Fruit fly (Drosophila melanogaster): ENCODE data around the gene PIG-F.

PIG-F gene

DNA sequence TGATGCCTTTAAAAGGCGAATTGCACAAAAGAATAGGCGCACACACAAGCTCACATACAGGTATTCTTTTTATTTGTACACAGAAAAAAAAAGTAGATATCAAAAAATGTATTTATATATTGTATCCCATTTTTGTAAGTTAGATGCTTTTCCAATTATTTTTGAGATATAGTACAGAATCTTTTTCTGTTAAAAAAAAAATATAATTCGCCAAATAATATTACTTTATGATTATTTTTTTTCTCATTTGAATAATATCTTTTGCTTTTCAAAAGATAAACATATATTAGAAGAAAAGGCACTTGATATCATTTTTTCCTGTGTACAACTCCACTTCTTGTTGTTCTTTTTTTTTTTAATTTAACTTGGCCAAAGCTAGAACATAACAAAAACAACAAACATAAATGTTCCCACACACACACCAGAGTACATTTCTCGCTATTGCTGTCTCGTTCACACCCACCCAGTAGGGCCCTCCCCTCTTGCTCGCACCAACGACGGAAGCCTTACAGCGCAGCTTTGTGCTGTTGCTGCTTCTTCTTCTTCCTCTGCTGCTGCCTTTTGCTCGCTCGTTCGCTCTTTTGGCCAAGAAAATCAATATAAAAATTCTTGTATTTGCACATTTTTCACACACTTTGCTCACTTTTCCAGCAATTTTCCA is 22.7 kb downstream of the PIG-F start (continued):
- no peak for TF ChIP-seq HmgD (GFP tag; optimal IDR thresholded peaks at IDR 0.05)
- 0 out of 2 replicates have a peak, but pooled peaks have one; percentile 48 for TF ChIP-seq Ada2b (GFP tag; IDR thresholded peaks at IDR 0.05)
- peak; percentile 74 for TF ChIP-seq CG4730 (GFP tag; IDR thresholded peaks at IDR 0.05)
- no peak for TF ChIP-seq Elba2 (GFP tag; optimal IDR thresholded peaks at IDR 0.05)
- no peak for TF ChIP-seq chn (GFP tag; optimal IDR thresholded peaks at IDR 0.05)
- no peak for TF ChIP-seq CG15073 (GFP tag; optimal IDR thresholded peaks at IDR 0.05)
- TF ChIP-seq CoRest (tag; optimal IDR thresholded peaks at IDR 0.05) = peak; percentile 87
- TF ChIP-seq CG10267 (tag; optimal IDR thresholded peaks at IDR 0.05) = peak; percentile 84
- no peak for TF ChIP-seq oc (tag; optimal IDR thresholded peaks at IDR 0.05)
- peak; percentile 64 for TF ChIP-seq CG15696 (tag; optimal IDR thresholded peaks at IDR 0.05)
- peak; percentile 78 for TF ChIP-seq D19A (tag; optimal IDR thresholded peaks at IDR 0.05)
- TF ChIP-seq CG7271 (tag; optimal IDR thresholded peaks at IDR 0.05) = peak; percentile 82
- 0 out of 2 replicates have a peak, but pooled peaks have one; percentile 29 for TF ChIP-seq GATAe (GFP tag; conservative IDR thresholded peaks at IDR 0.05)
- no peak for TF ChIP-seq tup (GFP tag; optimal IDR thresholded peaks at IDR 0.05)
- no peak for TF ChIP-seq CG10431 (GFP tag; optimal IDR thresholded peaks at IDR 0.05)
- TF ChIP-seq hth (optimal IDR thresholded peaks at IDR 0.05) = no peak
- peak; percentile 27 for TF ChIP-seq CG15514 (GFP tag; optimal IDR thresholded peaks at IDR 0.05)
- peak; percentile 1 for TF ChIP-seq CG12942 (GFP tag; optimal IDR thresholded peaks at IDR 0.05)
- TF ChIP-seq danr (GFP tag; IDR thresholded peaks at IDR 0.05) = peak; percentile 23; the same call in 1 of the 2 replicates
- peak in 1 of 2 experiments; percentile 71 for TF ChIP-seq eve (GFP tag; optimal IDR thresholded peaks at IDR 0.05)
- no peak for TF ChIP-seq Dp (GFP tag; optimal IDR thresholded peaks at IDR 0.05)
- TF ChIP-seq CG10565 (GFP tag; optimal IDR thresholded peaks at IDR 0.05) = no peak
- no peak for TF ChIP-seq CG9876 (GFP tag; optimal IDR thresholded peaks at IDR 0.05)
- no peak for TF ChIP-seq ro (GFP tag; IDR thresholded peaks at IDR 0.05)
- no peak for TF ChIP-seq CG13287 (GFP tag; IDR thresholded peaks at IDR 0.05; ENCODE audit: partially characterized antibody)
- TF ChIP-seq tio (GFP tag; optimal IDR thresholded peaks at IDR 0.05) = peak; percentile 40
- 0 out of 3 replicates have a peak, but pooled peaks have one; percentile 12 for TF ChIP-seq CG6175 (GFP tag; IDR thresholded peaks at IDR 0.05)
- TF ChIP-seq CG11696 (GFP tag; IDR thresholded peaks at IDR 0.05) = peak; percentile 49
- no peak for TF ChIP-seq CG12744 (GFP tag; optimal IDR thresholded peaks at IDR 0.05)
- TF ChIP-seq Hsf (GFP tag; optimal IDR thresholded peaks at IDR 0.05) = no peak
- TF ChIP-seq stc (GFP tag; IDR thresholded peaks at IDR 0.05) = peak; percentile 70
- TF ChIP-seq CG11247 (GFP tag; IDR thresholded peaks at IDR 0.05) = no peak
- no peak for TF ChIP-seq CG7963 (GFP tag; IDR thresholded peaks at IDR 0.05; ENCODE audit: partially characterized antibody)
- no peak for TF ChIP-seq Bgb (GFP tag; IDR thresholded peaks at IDR 0.05; ENCODE audit: partially characterized antibody)
- peak; percentile 43; the same call in 1 of the 2 replicates for TF ChIP-seq CG17328 (GFP tag; IDR thresholded peaks at IDR 0.05)
- peak; percentile 63 for TF ChIP-seq crol (GFP tag; IDR thresholded peaks at IDR 0.05)
- TF ChIP-seq CG12104 (GFP tag; optimal IDR thresholded peaks at IDR 0.05) = peak; percentile 61
- peak; percentile 43; the same call in 1 of the 2 replicates for TF ChIP-seq CG17612 (GFP tag; IDR thresholded peaks at IDR 0.05)
- no peak for TF ChIP-seq ab (GFP tag; optimal IDR thresholded peaks at IDR 0.05)
- TF ChIP-seq CG4360 (GFP tag; IDR thresholded peaks at IDR 0.05) = peak; percentile 48
- TF ChIP-seq pnt (GFP tag; optimal IDR thresholded peaks at IDR 0.05) = no peak
- no peak for TF ChIP-seq Vsx1 (GFP tag; optimal IDR thresholded peaks at IDR 0.05)
- TF ChIP-seq disco-r (GFP tag; optimal IDR thresholded peaks at IDR 0.05) = no peak
- no peak for TF ChIP-seq BEAF-32 (GFP tag; optimal IDR thresholded peaks at IDR 0.05)
- TF ChIP-seq pzg (GFP tag; optimal IDR thresholded peaks at IDR 0.05) = no peak
- TF ChIP-seq Hr51 (GFP tag; optimal IDR thresholded peaks at IDR 0.05) = peak in 1 of 2 experiments; percentile 77
- peak; percentile 43; the same call in 1 of the 3 replicates for TF ChIP-seq Mrtf (GFP tag; IDR thresholded peaks at IDR 0.05)
- no peak for TF ChIP-seq CG1647 (GFP tag; optimal IDR thresholded peaks at IDR 0.05)
- no peak for TF ChIP-seq CG2116 (GFP tag; optimal IDR thresholded peaks at IDR 0.05)
- TF ChIP-seq tin (GFP tag; optimal IDR thresholded peaks at IDR 0.05) = peak; percentile 74

Data from whole organism, embryonic.